Worm (Caenorhabditis elegans) whole organism, midembryonic: Measurements from ENCODE around the gene Y57A10A.13.

ENCODE experiments used
- T22C8.4 ChIP-seq: fragments of 200-800 bp; sonication (Bioruptor generic); IDR thresholded peaks from 2 replicates; pipeline ENCODE4 v1.3.6; 2022; ENCODE audit warnings: missing genetic modification characterization, missing compliant biosample characterization
- cog-1 ChIP-seq: sonication (generic microtip); optimal IDR thresholded peaks from 2 replicates; lab custom pipeline; 2016; ENCODE audit warnings: missing genetic modification characterization, missing compliant biosample characterization
- flt-1 ChIP-seq: fragments of 200-800 bp; sonication (Bioruptor generic); IDR thresholded peaks from 2 replicates; pipeline ENCODE4 v1.3.6; 2022; ENCODE audit warnings: missing genetic modification characterization, missing compliant biosample characterization
- klf-2 ChIP-seq: fragments of 200-800 bp; sonication (Bioruptor generic); conservative IDR thresholded peaks from 2 replicates; pipeline ENCODE4 v1.3.6; 2022; ENCODE audit warnings: missing genetic modification reagents, missing genetic modification characterization, missing compliant biosample characterization
- med-1 ChIP-seq: sonication (generic microtip); optimal IDR thresholded peaks from 2 replicates; lab custom pipeline; 2017; ENCODE audit warnings: missing genetic modification characterization, mild to moderate bottlenecking, missing compliant biosample characterization, antibody characterized with exemption, missing genetic modification reagents; ENCODE audit not compliant: insufficient read depth
- ref-1 ChIP-seq: fragments of 200-800 bp; sonication (Bioruptor generic); conservative IDR thresholded peaks from 2 replicates; pipeline ENCODE4 v1.3.6; 2022; ENCODE audit warnings: missing genetic modification reagents, missing genetic modification characterization, missing compliant biosample characterization
- tab-1 ChIP-seq: fragments of 200-800 bp; sonication (Bioruptor generic); IDR thresholded peaks from 2 replicates; pipeline ENCODE4 v1.3.6; 2022; ENCODE audit warnings: missing genetic modification characterization, missing compliant biosample characterization
- ztf-29 ChIP-seq: fragments of 200-800 bp; sonication (Bioruptor generic); IDR thresholded peaks from 2 replicates; pipeline ENCODE4 v1.3.6; 2022; ENCODE audit warnings: missing genetic modification reagents, missing genetic modification characterization, missing compliant biosample characterization

ce11 chrII:12222524-12222923 is 37.8 kb upstream of the Y57A10A.13 start:
- TF ChIP-seq cog-1 (tag; lab: Kevin White, UChicago) = peak; percentile 61
- peak; percentile 71; the same call in 1 of the 2 replicates for TF ChIP-seq flt-1 (GFP tag; lab: Robert Waterston, UW)
- TF ChIP-seq klf-2 (GFP tag; lab: Robert Waterston, UW) = no peak
- TF ChIP-seq T22C8.4 (GFP tag; lab: Robert Waterston, UW) = no peak
- TF ChIP-seq med-1 (GFP tag; lab: Kevin White, UChicago) = no peak
- TF ChIP-seq ref-1 (GFP tag; lab: Robert Waterston, UW) = no peak
- TF ChIP-seq tab-1 = 0 out of 2 replicates have a peak, but pooled peaks have one; percentile 61
- no peak for TF ChIP-seq ztf-29
